Worm (Caenorhabditis elegans) whole organism, young adult: ENCODE results near the gene ogdh-2.

Experiments
- B0035.1 ChIP-seq: sonication (generic microtip); optimal IDR thresholded peaks from 2 replicates; lab custom pipeline; 2016; ENCODE audit warnings: missing genetic modification characterization, mild to moderate bottlenecking, missing compliant biosample characterization, missing genotype, missing genetic modification reagents
- B0336.3 ChIP-seq: fragments of 200-800 bp; sonication (Bioruptor generic); IDR thresholded peaks from 2 replicates; pipeline ENCODE4 v1.3.6; 2022; ENCODE audit warnings: missing genetic modification characterization, missing compliant biosample characterization
- F22D6.2 ChIP-seq: sonication (generic microtip); optimal IDR thresholded peaks from 2 replicates; lab custom pipeline; 2016; ENCODE audit warnings: mild to moderate bottlenecking, missing genetic modification characterization, missing compliant biosample characterization
- F23B12.7 ChIP-seq: sonication (generic microtip); optimal IDR thresholded peaks from 2 replicates; lab custom pipeline; 2017; ENCODE audit warnings: missing genetic modification characterization, mild to moderate bottlenecking, missing compliant biosample characterization, antibody characterized with exemption, moderate library complexity; ENCODE audit not compliant: insufficient read depth
- F33H1.4 ChIP-seq: fragments of 200-800 bp; sonication (Bioruptor generic); IDR thresholded peaks from 2 replicates; pipeline ENCODE4 v1.3.6; 2022; ENCODE audit warnings: missing genetic modification reagents, missing genetic modification characterization, missing compliant biosample characterization
- F37B4.10 ChIP-seq: fragments of 200-800 bp; sonication (Bioruptor generic); IDR thresholded peaks from 2 replicates; pipeline ENCODE4 v1.3.6; 2022; ENCODE audit warnings: missing genetic modification characterization, missing compliant biosample characterization
- F55B11.4 ChIP-seq: sonication (generic microtip); optimal IDR thresholded peaks from 2 replicates; lab custom pipeline; 2016; ENCODE audit warnings: missing compliant biosample characterization, missing genetic modification characterization, borderline replicate concordance; ENCODE audit not compliant: insufficient read depth
- T26A5.8 ChIP-seq: sonication (generic microtip); optimal IDR thresholded peaks from 2 replicates; lab custom pipeline; 2016; ENCODE audit warnings: missing genetic modification characterization, missing compliant biosample characterization
- Y56A3A.18 ChIP-seq: fragments of 200-800 bp; sonication (Bioruptor generic); IDR thresholded peaks from 2 replicates; pipeline ENCODE4 v1.3.6; 2022; ENCODE audit warnings: missing genetic modification reagents, missing genetic modification characterization, missing compliant biosample characterization
- Y79H2A.3 ChIP-seq: fragments of 200-800 bp; sonication (Bioruptor generic); conservative IDR thresholded peaks from 2 replicates; pipeline ENCODE4 v1.3.6; 2022; ENCODE audit warnings: missing genetic modification reagents, missing genetic modification characterization, missing compliant biosample characterization
- aptf-2 ChIP-seq: fragments of 200-800 bp; sonication (Bioruptor generic); conservative IDR thresholded peaks from 2 replicates; pipeline ENCODE4 v1.3.6; 2022; ENCODE audit warnings: missing genetic modification reagents, missing genetic modification characterization, missing compliant biosample characterization
- ccch-3 ChIP-seq: fragments of 200-800 bp; sonication (Bioruptor generic); optimal IDR thresholded peaks from 2 replicates; lab custom pipeline; 2018; ENCODE audit warnings: mild to moderate bottlenecking, missing genetic modification characterization, missing compliant biosample characterization
- ceh-27 ChIP-seq: fragments of 200-800 bp; sonication (Bioruptor generic); optimal IDR thresholded peaks from 2 replicates; lab custom pipeline; 2018; ENCODE audit warnings: mild to moderate bottlenecking, missing genetic modification characterization, moderate library complexity, missing compliant biosample characterization
- ceh-91 ChIP-seq: fragments of 200-800 bp; sonication (Bioruptor generic); IDR thresholded peaks from 2 replicates; pipeline ENCODE4 v1.3.6; 2022; ENCODE audit warnings: missing genetic modification reagents, missing genetic modification characterization, missing compliant biosample characterization
- egrh-3 ChIP-seq: fragments of 200-800 bp; sonication (Bioruptor generic); IDR thresholded peaks from 2 replicates; pipeline ENCODE4 v1.3.6; 2022; ENCODE audit warnings: missing genetic modification reagents, missing genetic modification characterization, missing compliant biosample characterization
- ekl-4 ChIP-seq: fragments of 200-800 bp; sonication (Bioruptor generic); IDR thresholded peaks from 2 replicates; pipeline ENCODE4 v1.3.6; 2022; ENCODE audit warnings: missing genetic modification reagents, missing genetic modification characterization, missing compliant biosample characterization
- fkh-3 ChIP-seq: sonication (generic microtip); optimal IDR thresholded peaks from 2 replicates; lab custom pipeline; 2016; ENCODE audit warnings: mild to moderate bottlenecking, missing genetic modification characterization, missing compliant biosample characterization
- hsf-1 ChIP-seq: fragments of 200-800 bp; sonication (Bioruptor generic); IDR thresholded peaks from 2 replicates; pipeline ENCODE4 v1.3.6; 2022; ENCODE audit warnings: missing genetic modification reagents, missing genetic modification characterization, missing compliant biosample characterization
- let-607 ChIP-seq, 2 experiments: fragments of 200-800 bp in 1 of 2; sonication (Bioruptor generic) in 1 of 2; sonication (generic microtip) in 1 of 2; optimal IDR thresholded peaks; 2 replicates each; lab custom pipeline; 2016 to 2018; ENCODE audit warnings: mild to moderate bottlenecking in 2 of 2, missing compliant biosample characterization in 2 of 2, missing genetic modification characterization in 2 of 2, moderate library complexity in 2 of 2, missing genotype in 1 of 2
- lin-26 ChIP-seq: fragments of 200-800 bp; sonication (Bioruptor generic); IDR thresholded peaks from 2 replicates; pipeline ENCODE4 v1.3.6; 2022; ENCODE audit warnings: missing genetic modification reagents, missing genetic modification characterization, missing compliant biosample characterization
- madf-3 ChIP-seq: fragments of 200-800 bp; sonication (Bioruptor generic); IDR thresholded peaks from 2 replicates; pipeline ENCODE4 v1.3.6; 2022; ENCODE audit warnings: missing genetic modification reagents, missing genetic modification characterization, missing compliant biosample characterization
- madf-8 ChIP-seq: fragments of 200-800 bp; sonication (Bioruptor generic); conservative IDR thresholded peaks from 2 replicates; pipeline ENCODE4 v1.3.6; 2022; ENCODE audit warnings: missing genetic modification reagents, missing genetic modification characterization, missing compliant biosample characterization
- mel-28 ChIP-seq: sonication (generic microtip); optimal IDR thresholded peaks from 2 replicates; lab custom pipeline; 2016; ENCODE audit warnings: borderline replicate concordance, mild to moderate bottlenecking, missing genetic modification characterization, missing compliant biosample characterization
- nfya-2 ChIP-seq: fragments of 200-800 bp; sonication (Bioruptor generic); IDR thresholded peaks from 2 replicates; pipeline ENCODE4 v1.3.6; 2022; ENCODE audit warnings: missing genetic modification reagents, missing genetic modification characterization, missing compliant biosample characterization
- nhr-179 ChIP-seq: sonication (generic microtip); optimal IDR thresholded peaks from 2 replicates; lab custom pipeline; 2016; ENCODE audit warnings: mild to moderate bottlenecking, missing genetic modification characterization, missing compliant biosample characterization
- nhr-27 ChIP-seq: fragments of 200-800 bp; sonication (Bioruptor generic); optimal IDR thresholded peaks from 2 replicates; lab custom pipeline; 2018; ENCODE audit warnings: mild to moderate bottlenecking, missing genetic modification characterization, moderate library complexity, missing compliant biosample characterization
- nhr-80 ChIP-seq: sonication (generic microtip); optimal IDR thresholded peaks from 2 replicates; lab custom pipeline; 2016; ENCODE audit warnings: missing genetic modification characterization, missing compliant biosample characterization
- nhr-90 ChIP-seq: sonication (generic microtip); optimal IDR thresholded peaks from 2 replicates; lab custom pipeline; 2016; ENCODE audit warnings: missing genotype, mild to moderate bottlenecking, missing genetic modification characterization, missing compliant biosample characterization
- pha-4 ChIP-seq: fragments of 150-350 bp; sonication (generic microtip); optimal IDR thresholded peaks from 2 replicates; lab custom pipeline; 2014; ENCODE audit warnings: missing biosample characterization, missing genetic modification reagents, missing genetic modification characterization
- rec-8 ChIP-seq, 2 experiments: sonication (generic microtip); optimal IDR thresholded peaks; 2 replicates each; lab custom pipeline; 2016; ENCODE audit warnings: mild to moderate bottlenecking in 2 of 2, missing genetic modification characterization in 2 of 2, missing genetic modification reagents in 2 of 2, missing genotype in 2 of 2, missing biosample characterization in 1 of 2, missing compliant biosample characterization in 1 of 2, moderate library complexity in 1 of 2
- sea-2 ChIP-seq: fragments of 200-800 bp; sonication (Bioruptor generic); IDR thresholded peaks from 2 replicates; pipeline ENCODE4 v1.3.6; 2022; ENCODE audit warnings: missing genetic modification characterization, missing compliant biosample characterization
- sptf-2 ChIP-seq: fragments of 200-800 bp; sonication (Bioruptor generic); optimal IDR thresholded peaks from 2 replicates; lab custom pipeline; 2018; ENCODE audit warnings: mild to moderate bottlenecking, missing genetic modification characterization, missing compliant biosample characterization
- tbx-9 ChIP-seq: sonication (generic microtip); optimal IDR thresholded peaks from 2 replicates; lab custom pipeline; 2016; ENCODE audit warnings: borderline replicate concordance, missing genetic modification characterization, inconsistent platforms, missing compliant biosample characterization
- tlf-1 ChIP-seq: fragments of 200-800 bp; sonication (Bioruptor generic); optimal IDR thresholded peaks from 2 replicates; lab custom pipeline; 2018; ENCODE audit warnings: mild to moderate bottlenecking, missing genetic modification characterization, missing compliant biosample characterization
- unc-130 ChIP-seq: sonication (generic microtip); optimal IDR thresholded peaks from 2 replicates; lab custom pipeline; 2016; ENCODE audit warnings: missing genetic modification reagents, missing genetic modification characterization, missing compliant biosample characterization
- zfh-2 ChIP-seq: fragments of 200-800 bp; sonication (Bioruptor generic); conservative IDR thresholded peaks from 2 replicates; pipeline ENCODE4 v1.3.6; 2022; ENCODE audit warnings: missing genetic modification reagents, missing genetic modification characterization, missing compliant biosample characterization
- zim-3 ChIP-seq: sonication (generic microtip); optimal IDR thresholded peaks from 2 replicates; lab custom pipeline; 2017; ENCODE audit warnings: mild to moderate bottlenecking, missing genetic modification characterization, moderate library complexity, missing compliant biosample characterization
- ztf-18 ChIP-seq: sonication (generic microtip); optimal IDR thresholded peaks from 2 replicates; lab custom pipeline; 2016; ENCODE audit warnings: missing genotype, mild to moderate bottlenecking, missing genetic modification characterization, missing compliant biosample characterization
- ztf-26 ChIP-seq: sonication (generic microtip); optimal IDR thresholded peaks from 2 replicates; lab custom pipeline; 2017; ENCODE audit warnings: missing genetic modification characterization, missing compliant biosample characterization
- ztf-6 ChIP-seq: fragments of 200-800 bp; sonication (Bioruptor generic); IDR thresholded peaks from 2 replicates; pipeline ENCODE4 v1.3.6; 2022; ENCODE audit warnings: missing genetic modification reagents, missing genetic modification characterization, missing compliant biosample characterization

ogdh-2 gene

ce11 chrV:12196659-12197058 is 2.4 kb downstream of the ogdh-2 start:
- TF ChIP-seq B0336.3 (GFP tag; lab: Robert Waterston, UW) (no peak), nhr-27 (no peak), ztf-26 (tag; lab: Kevin White, UChicago) (no peak), mel-28 (no peak), nfya-2 (GFP tag; lab: Robert Waterston, UW) (no peak), T26A5.8 (tag; lab: Kevin White, UChicago) (no peak), F22D6.2 (tag; lab: Kevin White, UChicago) (no peak), rec-8 (tag; optimal IDR thresholded peaks at IDR 0.05; lab: Kevin White, UChicago) (no peak), lin-26 (no peak), sptf-2 (GFP tag; lab: Kevin White, UChicago) (no peak), nhr-90 (no peak), F55B11.4 (tag; lab: Kevin White, UChicago) (no peak), ekl-4 (GFP tag; lab: Robert Waterston, UW) (no peak), pha-4 (tag; lab: Kevin White, UChicago) (no peak), unc-130 (GFP tag; lab: Kevin White, UChicago) (no peak), nhr-179 (tag; lab: Kevin White, UChicago) (no peak)

- TF ChIP-seq zim-3 (tag; lab: Kevin White, UChicago) (no peak), zfh-2 (GFP tag; lab: Robert Waterston, UW) (peak; percentile 79), egrh-3 (GFP tag; lab: Robert Waterston, UW) (peak; percentile 70; the same call in 1 of the 2 replicates)
Measured at ce11 chrV:12197748-12198147, 3.4 kb downstream of the ogdh-2 start.

ce11 chrV:12198545-12198944 is 4.2 kb downstream of the ogdh-2 start, which contains the start of gene lon-3:
Gene lon-3, minus strand, starts transcription at chrV:12198645.
- TF ChIP-seq nhr-90 (no peak), hsf-1 (GFP tag; lab: Robert Waterston, UW) (no peak), ceh-91 (GFP tag; lab: Robert Waterston, UW) (no peak), B0035.1 (tag; lab: Kevin White, UChicago) (no peak)

ce11 chrV:12199474-12199873 is 5.2 kb downstream of the ogdh-2 start:
- no peak for TF ChIP-seq madf-8 (GFP tag; lab: Robert Waterston, UW)

ce11 chrV:12208678-12209077 is 14.4 kb downstream of the ogdh-2 start:
- TF ChIP-seq Y56A3A.18 (GFP tag; lab: Robert Waterston, UW) (no peak), nhr-80 (peak; percentile 70), let-607 (tag; optimal IDR thresholded peaks at IDR 0.05; lab: Kevin White, UChicago) (peak; percentile 96)
- TF ChIP-seq, all 124 proteins: peak for 2

DNA sequence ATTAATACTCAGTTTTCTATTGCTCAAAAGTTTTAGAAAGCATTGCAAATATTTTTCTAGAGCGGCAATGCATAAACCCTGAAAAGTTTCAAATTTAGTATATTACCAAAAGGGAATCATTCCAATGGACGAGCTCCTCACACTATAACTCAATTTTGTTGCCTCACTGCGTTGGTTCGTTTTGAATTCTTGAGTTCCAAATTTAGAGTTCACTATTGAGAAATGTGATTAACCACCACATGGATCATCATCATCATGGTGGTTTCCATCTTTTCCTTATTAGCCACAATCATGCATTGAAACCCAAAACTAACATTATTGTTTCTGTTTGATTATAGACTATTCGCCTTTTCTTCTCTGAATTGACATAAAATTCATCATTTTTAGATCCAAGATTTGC is 15.6 kb downstream of the ogdh-2 start:
- TF ChIP-seq ekl-4 (GFP tag; lab: Robert Waterston, UW): no peak
- TF ChIP-seq aptf-2 (GFP tag; lab: Robert Waterston, UW): no peak
- TF ChIP-seq madf-8 (GFP tag; lab: Robert Waterston, UW): no peak
- TF ChIP-seq lin-26: no peak
- TF ChIP-seq Y79H2A.3 (GFP tag; lab: Robert Waterston, UW): no peak
- TF ChIP-seq ztf-6 (GFP tag; lab: Robert Waterston, UW): no peak
- TF ChIP-seq F37B4.10 (GFP tag; lab: Robert Waterston, UW): no peak
- TF ChIP-seq ceh-27: no peak
- TF ChIP-seq madf-3 (GFP tag; lab: Robert Waterston, UW): no peak
- no peak for TF ChIP-seq tbx-9
- no peak for TF ChIP-seq tlf-1
- no peak for TF ChIP-seq nhr-80
- no peak for TF ChIP-seq ztf-18
- TF ChIP-seq F33H1.4 (GFP tag; lab: Robert Waterston, UW): no peak
- TF ChIP-seq fkh-3: no peak
- TF ChIP-seq F23B12.7 (tag; lab: Kevin White, UChicago): no peak
- TF ChIP-seq ccch-3: no peak
- TF ChIP-seq sea-2 (GFP tag; lab: Robert Waterston, UW): no peak
